Fruit fly (Drosophila melanogaster): ENCODE results near the gene Dyrk3.

Gene Dyrk3

dm6 chr4:1234749-1235148 is 4.2 kb upstream of the Dyrk3 start:
- TF ChIP-seq fru (GFP tag; optimal IDR thresholded peaks at IDR 0.05) (no peak), lola (GFP tag; optimal IDR thresholded peaks at IDR 0.05) (no peak), Vsx2 (GFP tag; optimal IDR thresholded peaks at IDR 0.05; ENCODE audit: partially characterized antibody) (no peak), sage (GFP tag; optimal IDR thresholded peaks at IDR 0.05) (no peak), HLH106 (tag; optimal IDR thresholded peaks at IDR 0.05) (no peak), GATAd (GFP tag; optimal IDR thresholded peaks at IDR 0.05) (no peak), OdsH (GFP tag; optimal IDR thresholded peaks at IDR 0.05) (no peak), dl (GFP tag; optimal IDR thresholded peaks at IDR 0.05; ENCODE audit: insufficient read depth in 1 of 2, partially characterized antibody in 2 of 2) (no peak), Rel (GFP tag; optimal IDR thresholded peaks at IDR 0.05) (no peak), Rel (tag; optimal IDR thresholded peaks at IDR 0.05) (no peak), usp (GFP tag; optimal IDR thresholded peaks at IDR 0.05) (no peak), Dfd (GFP tag; optimal IDR thresholded peaks at IDR 0.05) (no peak), Abd-B (GFP tag; optimal IDR thresholded peaks at IDR 0.05) (no peak)

DNA sequence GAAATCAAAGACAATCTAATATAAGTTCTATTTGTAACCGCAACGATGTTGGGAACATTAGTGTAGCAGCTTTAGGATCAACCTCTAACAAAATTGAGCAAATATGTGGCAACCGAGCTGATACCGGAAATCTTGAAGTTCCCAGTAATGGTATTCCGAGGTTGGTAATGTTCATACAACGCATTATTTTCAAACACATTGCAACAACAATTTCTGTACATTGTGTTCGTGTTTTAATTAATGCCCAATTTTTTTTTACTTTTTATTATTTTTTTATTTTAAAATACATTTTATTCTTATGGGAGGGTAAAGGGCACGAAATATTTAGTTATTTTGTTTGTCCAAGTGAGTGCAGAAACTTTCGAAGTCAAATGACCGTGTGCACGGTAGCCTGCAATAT is 2.8 kb upstream of the Dyrk3 start:
- TF ChIP-seq N (GFP tag; optimal IDR thresholded peaks at IDR 0.05) (no peak), rgr (GFP tag; optimal IDR thresholded peaks at IDR 0.05) (no peak), Rel (GFP tag; optimal IDR thresholded peaks at IDR 0.05) (no peak), Rel (tag; optimal IDR thresholded peaks at IDR 0.05) (no peak), Hr78 (GFP tag; optimal IDR thresholded peaks at IDR 0.05) (no peak), HLH106 (tag; optimal IDR thresholded peaks at IDR 0.05) (no peak), CG9705 (GFP tag; optimal IDR thresholded peaks at IDR 0.05) (no peak), CG32264 (GFP tag; optimal IDR thresholded peaks at IDR 0.05) (no peak)

DNA sequence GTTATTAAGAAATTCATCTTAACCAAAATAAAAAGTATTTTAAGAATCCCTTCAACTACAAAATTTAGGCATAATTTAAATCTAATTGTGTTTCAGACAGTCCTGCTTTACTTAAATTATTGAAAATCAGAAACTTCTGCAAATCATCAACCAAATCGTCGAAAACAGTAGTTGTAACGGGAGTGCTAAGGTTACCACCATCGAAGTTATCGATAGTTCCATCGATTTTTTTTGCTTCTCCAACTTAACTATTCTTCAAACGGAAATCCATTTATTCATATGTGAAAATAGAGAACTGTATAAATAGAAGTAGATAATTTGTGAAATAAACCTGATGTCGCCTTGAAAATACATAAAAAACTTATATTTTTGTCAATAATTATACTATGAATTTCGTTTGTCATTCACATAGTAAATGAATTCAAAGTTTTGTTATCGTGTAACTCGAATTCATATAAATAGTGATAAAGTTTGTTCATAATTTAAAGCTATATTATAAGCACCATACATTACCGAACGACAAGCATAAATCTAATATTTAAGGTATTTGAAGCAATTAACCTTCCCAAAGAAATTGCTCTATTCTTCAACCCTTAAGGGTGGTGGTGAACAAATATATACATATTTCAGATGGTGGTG is 1.3 kb upstream of the Dyrk3 start:
- TF ChIP-seq CG32264 (GFP tag; optimal IDR thresholded peaks at IDR 0.05) (no peak), CG9705 (GFP tag; optimal IDR thresholded peaks at IDR 0.05) (no peak), GATAd (GFP tag; optimal IDR thresholded peaks at IDR 0.05) (no peak), HLH106 (tag; optimal IDR thresholded peaks at IDR 0.05) (no peak), lola (GFP tag; optimal IDR thresholded peaks at IDR 0.05) (no peak), pan (optimal IDR thresholded peaks at IDR 0.05) (no peak), Abd-B (GFP tag; optimal IDR thresholded peaks at IDR 0.05) (no peak), Vsx2 (GFP tag; optimal IDR thresholded peaks at IDR 0.05; ENCODE audit: partially characterized antibody) (no peak), Myc (optimal IDR thresholded peaks at IDR 0.05) (no peak)

DNA sequence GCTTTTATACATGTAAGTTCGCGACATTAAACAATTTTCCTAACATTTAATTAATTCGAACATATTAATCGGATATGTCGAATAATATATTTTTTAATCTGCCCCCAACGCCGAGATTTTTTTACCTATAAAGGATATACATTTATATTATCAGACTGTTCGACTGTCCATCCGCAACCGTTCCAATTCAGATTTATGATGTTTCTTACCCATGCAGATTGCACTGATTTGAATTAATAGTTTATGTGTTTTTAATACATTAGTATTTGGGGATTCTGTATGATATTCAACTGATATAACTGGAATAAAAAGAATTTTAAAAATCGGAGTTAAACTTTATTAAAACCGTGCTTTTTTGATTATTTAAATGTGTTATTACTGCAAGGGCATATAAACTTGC is 5.3 kb downstream of the Dyrk3 start:
- TF ChIP-seq Sp1 (GFP tag; optimal IDR thresholded peaks at IDR 0.05) (no peak), h (GFP tag; optimal IDR thresholded peaks at IDR 0.05) (no peak), lola (GFP tag; optimal IDR thresholded peaks at IDR 0.05) (no peak), sv (GFP tag; optimal IDR thresholded peaks at IDR 0.05) (no peak), Hnf4 (GFP tag; optimal IDR thresholded peaks at IDR 0.05) (no peak), sage (GFP tag; optimal IDR thresholded peaks at IDR 0.05) (no peak), Rel (GFP tag; optimal IDR thresholded peaks at IDR 0.05) (no peak), Rel (tag; optimal IDR thresholded peaks at IDR 0.05) (no peak), foxo (GFP tag; optimal IDR thresholded peaks at IDR 0.05) (no peak), woc (GFP tag; optimal IDR thresholded peaks at IDR 0.05) (no peak), jim (GFP tag; optimal IDR thresholded peaks at IDR 0.05) (no peak)

- TF ChIP-seq woc (GFP tag; optimal IDR thresholded peaks at IDR 0.05) (no peak), foxo (GFP tag; optimal IDR thresholded peaks at IDR 0.05) (no peak), psq (GFP tag; optimal IDR thresholded peaks at IDR 0.05) (no peak)
Observed at dm6 chr4:1224232-1224631, 6.3 kb downstream of the Dyrk3 start.

DNA sequence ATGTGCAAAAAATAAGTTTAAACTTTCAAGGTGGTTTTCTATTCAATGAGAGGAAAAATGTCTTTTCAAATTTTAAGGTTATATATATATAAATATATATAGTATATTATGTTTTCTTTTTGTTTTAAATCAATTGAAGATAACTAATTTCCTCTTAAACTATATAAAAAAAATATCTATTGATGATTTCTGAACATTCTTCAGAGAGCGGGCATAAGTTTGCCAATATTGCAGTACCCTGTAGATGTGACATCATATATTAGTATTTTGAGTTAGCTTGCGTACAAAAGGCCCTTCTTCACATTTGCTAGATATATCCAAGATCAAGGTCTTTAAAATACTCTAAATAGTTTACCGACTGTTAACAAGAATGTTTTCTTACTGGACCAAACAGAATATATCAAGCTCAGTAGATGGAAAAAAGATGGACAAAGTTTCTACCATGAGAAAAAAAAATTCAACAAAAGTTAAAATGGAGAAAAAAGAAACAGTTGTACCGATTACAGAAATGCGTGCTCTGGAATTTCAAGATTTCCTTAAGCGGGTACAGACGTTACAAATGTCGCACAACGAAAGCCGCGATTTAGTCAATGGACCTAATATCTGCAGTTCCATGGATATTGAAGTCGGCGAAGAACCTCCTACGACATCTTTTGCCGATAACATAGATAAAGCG is 11.7 kb downstream of the Dyrk3 start:
- TF ChIP-seq Hnf4 (GFP tag; optimal IDR thresholded peaks at IDR 0.05) (peak; percentile 5), ey (GFP tag; optimal IDR thresholded peaks at IDR 0.05) (no peak), lola (GFP tag; optimal IDR thresholded peaks at IDR 0.05) (peak; percentile 76), HLH106 (tag; optimal IDR thresholded peaks at IDR 0.05) (no peak), tai (GFP tag; optimal IDR thresholded peaks at IDR 0.05) (peak; percentile 45), Myc (optimal IDR thresholded peaks at IDR 0.05) (no peak), CG9705 (GFP tag; optimal IDR thresholded peaks at IDR 0.05) (peak; percentile 9), Hr78 (GFP tag; optimal IDR thresholded peaks at IDR 0.05) (no peak), Hr83 (GFP tag; optimal IDR thresholded peaks at IDR 0.05; ENCODE audit: poor library complexity, severe bottlenecking) (no peak), N (GFP tag; optimal IDR thresholded peaks at IDR 0.05) (peak; percentile 15), Vsx2 (GFP tag; optimal IDR thresholded peaks at IDR 0.05; ENCODE audit: partially characterized antibody) (no peak), psq (GFP tag; optimal IDR thresholded peaks at IDR 0.05) (no peak), Abd-B (GFP tag; optimal IDR thresholded peaks at IDR 0.05) (no peak)

Data from whole organism, wandering third instar larva.